Worm (Caenorhabditis elegans) whole organism, L4/young adult: Measurements from ENCODE around the gene C18D11.6.

ENCODE experiments used
- W03F9.2 ChIP-seq: fragments of 150-350 bp; optimal IDR thresholded peaks from 2 replicates; lab custom pipeline; 2014; ENCODE audit warnings: missing biosample characterization, missing genetic modification characterization
- dao-5 ChIP-seq: sonication (generic microtip); optimal IDR thresholded peaks from 2 replicates; lab custom pipeline; 2016; ENCODE audit warnings: missing genotype, missing genetic modification characterization, moderate library complexity, missing compliant biosample characterization
- him-1 ChIP-seq: sonication (generic microtip); optimal IDR thresholded peaks from 2 replicates; lab custom pipeline; 2016; ENCODE audit warnings: missing genotype, missing genetic modification reagents, missing genetic modification characterization, missing compliant biosample characterization

DNA sequence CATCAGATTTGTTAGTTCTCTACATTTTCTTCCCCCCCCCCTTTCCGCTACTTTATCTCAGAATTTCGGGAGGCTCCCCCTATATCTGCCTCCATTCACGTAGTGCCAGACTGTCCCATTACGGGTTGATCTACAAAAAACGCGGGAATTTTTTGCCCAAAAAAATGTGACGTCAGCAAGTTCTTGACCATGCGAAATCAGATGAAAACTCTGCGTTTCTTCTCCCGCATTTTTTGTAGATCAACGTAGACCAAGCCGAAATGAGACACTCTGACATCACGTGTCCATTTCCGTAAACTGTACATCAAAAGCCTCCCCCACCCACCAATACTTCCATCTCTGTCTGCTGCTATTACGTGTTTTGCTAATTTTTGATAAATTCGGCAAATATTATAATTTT lies 14.2 kb downstream of the C18D11.6 start:
- TF ChIP-seq W03F9.2 (tag; lab: Kevin White, UChicago) (no peak), dao-5 (no peak), him-1 (no peak)
